Fruit fly (Drosophila melanogaster) whole organism, embryonic: ENCODE data around the gene Nos.

Experiments used
- Atf3 ChIP-seq: fragments of 200-800 bp; sonication (Bioruptor generic); optimal IDR thresholded peaks from 3 replicates; lab custom pipeline; 2016; ENCODE audit warnings: missing biosample characterization, missing genetic modification characterization
- BtbVII ChIP-seq: fragments of 200-800 bp; sonication (Bioruptor generic); optimal IDR thresholded peaks from 3 replicates; lab custom pipeline; 2017; ENCODE audit warnings: missing biosample characterization, mild to moderate bottlenecking, missing genetic modification characterization
- CG10274 ChIP-seq: fragments of 200-800 bp; sonication (Bioruptor generic); optimal IDR thresholded peaks from 3 replicates; lab custom pipeline; 2017; ENCODE audit warnings: missing biosample characterization, mild to moderate bottlenecking, missing genetic modification characterization
- CG10462 ChIP-seq: fragments of 200-800 bp; sonication (Bioruptor generic); optimal IDR thresholded peaks from 2 replicates; lab custom pipeline; 2016; ENCODE audit warnings: missing biosample characterization, missing genetic modification characterization
- CG10979 ChIP-seq: fragments of 200-800 bp; sonication (Bioruptor generic); optimal IDR thresholded peaks from 2 replicates; lab custom pipeline; 2018; ENCODE audit warnings: missing biosample characterization, mild to moderate bottlenecking, missing genetic modification characterization, moderate library complexity
- CG11723 ChIP-seq: fragments of 200-800 bp; sonication (Bioruptor generic); optimal IDR thresholded peaks from 2 replicates; lab custom pipeline; 2017; ENCODE audit warnings: missing biosample characterization, mild to moderate bottlenecking, missing genetic modification characterization
- CG14014 ChIP-seq: fragments of 200-800 bp; sonication (Bioruptor generic); IDR thresholded peaks from 2 replicates; pipeline ENCODE4 v1.3.6; 2022; ENCODE audit warnings: missing biosample characterization, missing genetic modification characterization
- CG15269 ChIP-seq: fragments of 200-800 bp; sonication (Bioruptor generic); optimal IDR thresholded peaks from 2 replicates; lab custom pipeline; 2018; ENCODE audit warnings: missing biosample characterization, mild to moderate bottlenecking, missing genetic modification characterization, moderate library complexity
- CG34376 ChIP-seq: fragments of 200-800 bp; sonication (Bioruptor generic); optimal IDR thresholded peaks from 2 replicates; lab custom pipeline; 2018; ENCODE audit warnings: missing biosample characterization, mild to moderate bottlenecking, missing genetic modification characterization
- CG4282 ChIP-seq: fragments of 200-800 bp; sonication (Bioruptor generic); optimal IDR thresholded peaks from 2 replicates; lab custom pipeline; 2016; ENCODE audit warnings: missing biosample characterization, missing genetic modification characterization
- CG6654 ChIP-seq: fragments of 200-800 bp; sonication (Bioruptor generic); optimal IDR thresholded peaks from 2 replicates; lab custom pipeline; 2017; ENCODE audit warnings: missing biosample characterization, mild to moderate bottlenecking, missing genetic modification characterization
- CG6765 ChIP-seq: fragments of 200-800 bp; sonication (Bioruptor generic); optimal IDR thresholded peaks from 3 replicates; lab custom pipeline; 2017; ENCODE audit warnings: missing biosample characterization, mild to moderate bottlenecking, missing genetic modification characterization
- CG6813 ChIP-seq: fragments of 200-800 bp; sonication (Bioruptor generic); optimal IDR thresholded peaks from 2 replicates; lab custom pipeline; 2017; ENCODE audit warnings: missing biosample characterization, missing genetic modification characterization, mild to moderate bottlenecking, moderate library complexity, missing genetic modification reagents
- CG6854 ChIP-seq: fragments of 200-800 bp; sonication (Bioruptor generic); optimal IDR thresholded peaks from 3 replicates; lab custom pipeline; 2017; ENCODE audit warnings: missing biosample characterization, mild to moderate bottlenecking, missing genetic modification characterization
- CG7745 ChIP-seq: fragments of 200-800 bp; sonication (Bioruptor generic); optimal IDR thresholded peaks from 2 replicates; lab custom pipeline; 2018; ENCODE audit warnings: missing biosample characterization, mild to moderate bottlenecking, missing genetic modification characterization, moderate library complexity
- CG7839 ChIP-seq: fragments of 200-800 bp; sonication (Bioruptor generic); optimal IDR thresholded peaks from 3 replicates; lab custom pipeline; 2018; ENCODE audit warnings: missing biosample characterization, mild to moderate bottlenecking, missing genetic modification characterization, moderate library complexity
- CG9609 ChIP-seq: fragments of 200-800 bp; sonication (Bioruptor generic); optimal IDR thresholded peaks from 3 replicates; lab custom pipeline; 2016; ENCODE audit warnings: missing biosample characterization, missing genetic modification characterization
- Drgx ChIP-seq: fragments of 200-800 bp; sonication (Bioruptor generic); IDR thresholded peaks from 2 replicates; pipeline ENCODE4 v1.3.6; 2022; ENCODE audit warnings: missing biosample characterization, missing genetic modification characterization
- H15 ChIP-seq: fragments of 200-800 bp; sonication (Bioruptor generic); IDR thresholded peaks from 3 replicates; pipeline ENCODE4 v1.3.6; 2022; ENCODE audit warnings: missing biosample characterization, missing genetic modification characterization
- Med ChIP-seq: fragments of 200-800 bp; sonication (Bioruptor generic); peaks from one replicate; lab custom pipeline; 2016; ENCODE audit warnings: missing biosample characterization, missing genetic modification characterization, mild to moderate bottlenecking, inconsistent platforms, moderate library complexity
- Ptx1 ChIP-seq: fragments of 200-800 bp; sonication (Bioruptor generic); IDR thresholded peaks from 2 replicates; pipeline ENCODE4 v1.3.6; 2022; ENCODE audit warnings: missing biosample characterization, missing genetic modification characterization
- Scr ChIP-seq: fragments of 200-800 bp; sonication (Bioruptor generic); IDR thresholded peaks from 2 replicates; pipeline ENCODE4 v1.3.6; 2022; ENCODE audit warnings: missing biosample characterization, missing genetic modification characterization; ENCODE audit not compliant: partially characterized antibody
- Sin3A ChIP-seq: fragments of >200 bp; optimal IDR thresholded peaks from 2 replicates; lab custom pipeline; 2018
- Vsx1 ChIP-seq: fragments of 200-800 bp; sonication (Bioruptor generic); optimal IDR thresholded peaks from 2 replicates; lab custom pipeline; 2017; ENCODE audit warnings: missing biosample characterization, mild to moderate bottlenecking, missing genetic modification characterization, missing genetic modification reagents
- Xbp1 ChIP-seq: fragments of 200-800 bp; sonication (Bioruptor generic); optimal IDR thresholded peaks from 3 replicates; lab custom pipeline; 2016; ENCODE audit warnings: missing biosample characterization, mild to moderate bottlenecking, missing genetic modification characterization
- bbx ChIP-seq: fragments of 200-800 bp; sonication (Bioruptor generic); IDR thresholded peaks from 2 replicates; pipeline ENCODE4 v1.3.6; 2022; ENCODE audit warnings: missing biosample characterization, missing genetic modification characterization; ENCODE audit not compliant: partially characterized antibody
- bigmax ChIP-seq: fragments of 200-800 bp; sonication (Bioruptor generic); optimal IDR thresholded peaks from 2 replicates; lab custom pipeline; 2018; ENCODE audit warnings: missing biosample characterization, mild to moderate bottlenecking, missing genetic modification characterization
- bsh ChIP-seq, 2 experiments: fragments of 200-800 bp; sonication (Bioruptor generic); optimal IDR thresholded peaks; 2 replicates each; lab custom pipeline; 2017 to 2018; ENCODE audit warnings: mild to moderate bottlenecking in 2 of 2, missing biosample characterization in 2 of 2, missing genetic modification characterization in 2 of 2, moderate library complexity in 1 of 2
- btn ChIP-seq: fragments of 200-800 bp; sonication (Bioruptor generic); optimal IDR thresholded peaks from 2 replicates; lab custom pipeline; 2016; ENCODE audit warnings: missing biosample characterization, missing genetic modification characterization
- cad ChIP-seq: fragments of >200 bp; optimal IDR thresholded peaks from 2 replicates; lab custom pipeline; 2017; ENCODE audit warnings: missing biosample characterization, missing genetic modification characterization
- chm ChIP-seq: fragments of 200-800 bp; sonication (Bioruptor generic); IDR thresholded peaks from 2 replicates; pipeline ENCODE4 v1.3.6; 2022; ENCODE audit warnings: missing biosample characterization, missing genetic modification characterization
- dysf ChIP-seq: fragments of 200-800 bp; sonication (Bioruptor generic); IDR thresholded peaks from 3 replicates; pipeline ENCODE4 v1.3.6; 2022; ENCODE audit warnings: missing biosample characterization, missing genetic modification characterization
- esg ChIP-seq: fragments of 200-800 bp; sonication (Bioruptor generic); conservative IDR thresholded peaks from 2 replicates; pipeline ENCODE4 v1.3.6; 2022; ENCODE audit warnings: missing biosample characterization, missing genetic modification characterization
- gem ChIP-seq: fragments of 200-800 bp; sonication (Bioruptor generic); optimal IDR thresholded peaks from 2 replicates; lab custom pipeline; 2019; ENCODE audit warnings: missing biosample characterization, mild to moderate bottlenecking, missing genetic modification characterization, moderate library complexity
- grn ChIP-seq: fragments of 200-800 bp; sonication (Bioruptor generic); optimal IDR thresholded peaks from 3 replicates; lab custom pipeline; 2017; ENCODE audit warnings: missing biosample characterization, missing genetic modification characterization
- h ChIP-seq: fragments of >200 bp; optimal IDR thresholded peaks from 2 replicates; lab custom pipeline; 2017
- hb ChIP-seq: fragments of 200-800 bp; sonication (Bioruptor generic); IDR thresholded peaks from 3 replicates; pipeline ENCODE4 v1.3.6; 2022; ENCODE audit warnings: missing biosample characterization, missing genetic modification characterization; ENCODE audit not compliant: partially characterized antibody
- kay ChIP-seq: fragments of 200-800 bp; sonication (Bioruptor generic); optimal IDR thresholded peaks from 2 replicates; lab custom pipeline; 2016; ENCODE audit warnings: missing biosample characterization, missing genetic modification characterization
- lbe ChIP-seq: fragments of 200-800 bp; sonication (Bioruptor generic); optimal IDR thresholded peaks from 2 replicates; lab custom pipeline; 2016; ENCODE audit warnings: missing biosample characterization, mild to moderate bottlenecking, missing genetic modification characterization
- nau ChIP-seq: fragments of 200-800 bp; sonication (Bioruptor generic); optimal IDR thresholded peaks from 3 replicates; lab custom pipeline; 2017; ENCODE audit warnings: missing biosample characterization, mild to moderate bottlenecking, missing genetic modification characterization, missing genetic modification reagents
- nom ChIP-seq: fragments of 200-800 bp; sonication (Bioruptor generic); optimal IDR thresholded peaks from 2 replicates; lab custom pipeline; 2017; ENCODE audit warnings: missing biosample characterization, missing genetic modification characterization, mild to moderate bottlenecking, moderate library complexity, missing genetic modification reagents
- pho ChIP-seq: fragments of 200-800 bp; sonication (Bioruptor generic); optimal IDR thresholded peaks from 2 replicates; lab custom pipeline; 2016; ENCODE audit warnings: missing biosample characterization, missing genetic modification characterization
- sens-2 ChIP-seq: fragments of 200-800 bp; sonication (Bioruptor generic); IDR thresholded peaks from 2 replicates; pipeline ENCODE4 v1.3.6; 2022; ENCODE audit warnings: missing biosample characterization, missing genetic modification characterization
- sima ChIP-seq: fragments of 200-800 bp; sonication (Bioruptor generic); optimal IDR thresholded peaks from 2 replicates; lab custom pipeline; 2016; ENCODE audit warnings: missing biosample characterization, missing genetic modification characterization
- sisA ChIP-seq: fragments of 200-800 bp; sonication (Bioruptor generic); IDR thresholded peaks from 2 replicates; pipeline ENCODE4 v1.3.6; 2022; ENCODE audit warnings: missing biosample characterization, missing genetic modification characterization
- sqz ChIP-seq: fragments of 200-800 bp; sonication (Bioruptor generic); optimal IDR thresholded peaks from 3 replicates; lab custom pipeline; 2018; ENCODE audit warnings: missing biosample characterization, mild to moderate bottlenecking, missing genetic modification characterization
- tin ChIP-seq: fragments of 200-800 bp; sonication (Bioruptor generic); optimal IDR thresholded peaks from 3 replicates; lab custom pipeline; 2016; ENCODE audit warnings: missing biosample characterization, missing genetic modification characterization
- tx ChIP-seq: fragments of 200-800 bp; sonication (Bioruptor generic); optimal IDR thresholded peaks from 2 replicates; lab custom pipeline; 2016; ENCODE audit warnings: missing biosample characterization, missing genetic modification characterization
- unc-4 ChIP-seq: fragments of 200-800 bp; sonication (Bioruptor generic); IDR thresholded peaks from 2 replicates; pipeline ENCODE4 v1.3.6; 2022; ENCODE audit warnings: missing biosample characterization, missing genetic modification characterization; ENCODE audit not compliant: partially characterized antibody

The Nos gene

DNA sequence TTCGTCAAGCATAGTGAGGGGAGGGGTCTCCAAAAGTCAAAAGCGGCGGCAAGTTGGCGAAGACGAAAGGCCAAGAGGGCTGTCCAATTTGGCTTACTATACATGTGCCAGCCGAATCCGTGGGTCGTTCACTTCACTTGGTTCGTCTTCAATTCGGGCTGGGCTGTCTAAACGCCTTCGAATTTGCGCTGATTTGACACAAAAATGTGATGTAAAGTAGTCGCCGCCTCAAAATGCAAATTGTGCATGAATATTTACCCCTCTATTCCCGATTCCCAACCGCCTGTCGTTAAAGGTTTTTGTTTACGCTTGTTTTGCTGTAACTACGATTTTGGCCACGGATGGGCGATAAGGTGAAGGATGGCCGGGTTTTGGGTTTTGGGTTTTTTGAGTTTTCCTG, 41.6 kb downstream of the Nos start:
- TF ChIP-seq CG10979 (tag; lab: Kevin White, UChicago) = no peak
- no peak for TF ChIP-seq CG9609
- no peak for TF ChIP-seq CG10274
- no peak for TF ChIP-seq Med (GFP tag; lab: Kevin White, UChicago)
- TF ChIP-seq CG6654 (GFP tag; lab: Kevin White, UChicago) = no peak
- no peak for TF ChIP-seq cad (GFP tag; lab: Kevin White, UChicago)
- no peak for TF ChIP-seq kay
- no peak for TF ChIP-seq CG6854 (GFP tag; lab: Kevin White, UChicago)
- no peak for TF ChIP-seq chm (GFP tag; lab: Robert Waterston, UW)
- no peak for TF ChIP-seq grn (GFP tag; lab: Kevin White, UChicago)

DNA sequence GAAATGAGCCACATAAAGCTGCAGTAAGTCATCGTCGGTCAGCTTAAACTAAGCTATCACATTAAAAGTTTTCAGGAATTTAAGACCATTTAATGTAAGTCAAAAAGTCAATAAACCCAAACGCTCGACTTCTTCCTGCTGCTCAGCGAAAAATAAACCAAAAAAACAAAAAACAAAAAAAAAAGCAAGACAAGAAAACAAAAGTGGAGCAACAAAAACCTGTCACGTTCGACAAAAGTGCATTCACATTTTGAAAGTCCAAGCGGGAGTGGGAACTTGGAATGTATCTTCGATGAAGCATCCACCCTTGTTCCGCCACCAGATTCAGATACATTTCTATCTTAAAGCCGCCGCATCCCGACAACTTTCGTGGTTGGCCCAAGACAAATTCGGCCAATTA, 43.3 kb downstream of the Nos start:
- TF ChIP-seq hb (GFP tag; lab: Robert Waterston, UW) (no peak), nom (GFP tag; lab: Kevin White, UChicago) (peak; percentile 79)

DNA sequence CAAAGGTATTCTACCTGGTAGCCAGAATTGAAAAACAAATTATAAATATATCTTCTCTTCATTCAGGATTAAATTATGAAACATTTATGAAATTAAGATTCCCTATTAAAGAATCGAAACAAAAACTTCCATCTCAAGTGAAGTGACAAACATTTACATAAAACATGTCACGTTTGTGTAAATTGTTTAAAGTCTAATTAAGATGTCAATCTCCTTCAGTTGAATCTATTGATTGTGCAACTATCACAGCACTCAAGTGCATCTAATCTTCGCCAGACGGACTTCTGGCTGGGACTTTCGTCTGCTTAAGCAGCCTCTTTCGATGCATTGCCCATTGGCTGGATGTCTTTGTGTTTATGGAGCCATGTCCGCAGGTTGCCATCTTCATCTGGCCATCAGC, 45.2 kb downstream of the Nos start:
- TF ChIP-seq tin (GFP tag; lab: Kevin White, UChicago) = no peak
- TF ChIP-seq bbx = no peak
- TF ChIP-seq bigmax (GFP tag; lab: Kevin White, UChicago) = no peak
- TF ChIP-seq sqz = no peak
- no peak for TF ChIP-seq sima (GFP tag; lab: Kevin White, UChicago)
- TF ChIP-seq Sin3A (lab: Kevin White, UChicago) = no peak
- TF ChIP-seq Ptx1 = no peak
- no peak for TF ChIP-seq dysf (GFP tag; lab: Robert Waterston, UW)
- no peak for TF ChIP-seq H15
- no peak for TF ChIP-seq CG34376
- no peak for TF ChIP-seq Vsx1 (GFP tag; lab: Kevin White, UChicago)
- no peak for TF ChIP-seq CG10462 (GFP tag; lab: Kevin White, UChicago)
- TF ChIP-seq CG7745 (tag; lab: Kevin White, UChicago) = no peak
- TF ChIP-seq CG4282 (GFP tag; lab: Kevin White, UChicago) = no peak
- no peak for TF ChIP-seq unc-4 (GFP tag; lab: Robert Waterston, UW)
- no peak for TF ChIP-seq sisA (GFP tag; lab: Robert Waterston, UW)
- no peak for TF ChIP-seq tx (GFP tag; lab: Kevin White, UChicago)

- no peak for TF ChIP-seq CG6654 (GFP tag; lab: Kevin White, UChicago)
- TF ChIP-seq nau = no peak
- no peak for TF ChIP-seq gem
- no peak for TF ChIP-seq h (lab: Kevin White, UChicago)
- no peak for TF ChIP-seq pho
- TF ChIP-seq CG15269 (tag; lab: Kevin White, UChicago) = no peak
- TF ChIP-seq Drgx (GFP tag; lab: Robert Waterston, UW) = peak; percentile 37
- TF ChIP-seq Xbp1 (GFP tag; lab: Kevin White, UChicago) = no peak
- no peak for TF ChIP-seq esg
- TF ChIP-seq CG11723 (GFP tag; lab: Kevin White, UChicago) = no peak
- TF ChIP-seq CG14014 (GFP tag; lab: Robert Waterston, UW) = no peak
- peak; percentile 54 for TF ChIP-seq lbe (GFP tag; lab: Kevin White, UChicago)
- no peak for TF ChIP-seq BtbVII (GFP tag; lab: Kevin White, UChicago)
- no peak for TF ChIP-seq Scr (GFP tag; lab: Robert Waterston, UW)
- TF ChIP-seq Atf3 = no peak
- TF ChIP-seq CG6765 = no peak
- TF ChIP-seq CG7839 (tag; lab: Kevin White, UChicago) = no peak
- no peak for TF ChIP-seq sens-2
- TF ChIP-seq bsh (GFP tag; optimal IDR thresholded peaks at IDR 0.05; lab: Kevin White, UChicago) = peak in 1 of 2 experiments; percentile 16
- TF ChIP-seq CG6813 (GFP tag; lab: Kevin White, UChicago) = no peak
- TF ChIP-seq btn (GFP tag; lab: Kevin White, UChicago) = no peak
Observed at dm6 chr2L:10791343-10791742, 46.0 kb downstream of the Nos start.
